Worm (Caenorhabditis elegans): Measurements from ENCODE around the gene Y57G7A.5.
A peak's percentile ranks its signal among the peaks of the same experiment; 100 is the strongest.

The Y57G7A.5 gene

DNA sequence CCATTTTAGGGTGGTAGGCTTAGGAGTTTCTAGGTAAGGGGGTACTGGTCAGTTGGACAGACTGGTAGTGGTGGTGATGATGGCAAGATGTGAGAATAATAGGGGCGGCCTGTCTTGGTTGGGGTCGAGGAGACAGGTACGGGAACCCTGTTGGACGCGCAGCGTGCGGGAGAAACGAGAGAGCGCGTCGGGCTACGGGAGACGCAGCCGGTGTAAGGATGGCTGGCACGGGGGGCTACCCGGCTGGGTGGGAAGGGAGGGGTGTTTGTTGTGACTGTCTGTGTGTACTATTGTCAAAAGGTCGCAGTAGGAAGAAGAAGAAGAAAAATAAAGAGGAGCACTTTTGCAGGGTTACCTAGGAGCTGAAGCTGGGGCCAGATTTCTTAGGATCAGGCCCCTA is 38.9 kb downstream of the Y57G7A.5 start (continued):
- no peak for TF ChIP-seq F26F4.8 (GFP tag; conservative IDR thresholded peaks at IDR 0.05)
- TF ChIP-seq Y5F2A.4 (GFP tag; optimal IDR thresholded peaks at IDR 0.05) = no peak
- no peak for TF ChIP-seq unc-62 (GFP tag; optimal IDR thresholded peaks at IDR 0.05 in 1 of 2)
- TF ChIP-seq unc-62 (tag; optimal IDR thresholded peaks at IDR 0.05) = no peak
- TF ChIP-seq egl-27 (tag; optimal IDR thresholded peaks at IDR 0.05) = no peak
- no peak for TF ChIP-seq lir-3 (tag; optimal IDR thresholded peaks at IDR 0.05)
- TF ChIP-seq snpc-4 (tag; optimal IDR thresholded peaks at IDR 0.05) = no peak
- no peak for TF ChIP-seq nhr-237 (tag; optimal IDR thresholded peaks at IDR 0.05)
- TF ChIP-seq mxl-3 (GFP tag; optimal IDR thresholded peaks at IDR 0.05) = peak; percentile 42
- no peak for TF ChIP-seq ceh-44 (GFP tag; IDR thresholded peaks at IDR 0.05)
- no peak for TF ChIP-seq daf-12 (tag; optimal IDR thresholded peaks at IDR 0.05)
- no peak for TF ChIP-seq daf-8 (GFP tag; IDR thresholded peaks at IDR 0.05)
- no peak for TF ChIP-seq dve-1 (tag; optimal IDR thresholded peaks at IDR 0.05; ENCODE audit: insufficient read depth)
- no peak for TF ChIP-seq rbr-2 (tag; optimal IDR thresholded peaks at IDR 0.05)
- no peak for TF ChIP-seq T26A8.4 (GFP tag; IDR thresholded peaks at IDR 0.05)
- peak; percentile 38 for TF ChIP-seq hlh-11 (tag; optimal IDR thresholded peaks at IDR 0.05)
- peak; percentile 43 for TF ChIP-seq hlh-30 (tag; optimal IDR thresholded peaks at IDR 0.05; ENCODE audit: insufficient read depth)
- TF ChIP-seq F44E2.7 (GFP tag; IDR thresholded peaks at IDR 0.05) = no peak
- no peak for TF ChIP-seq hif-1 (tag; optimal IDR thresholded peaks at IDR 0.05)
- TF ChIP-seq ces-1 (GFP tag; optimal IDR thresholded peaks at IDR 0.05) = no peak
- TF ChIP-seq lin-29 (GFP tag; IDR thresholded peaks at IDR 0.05) = no peak
- TF ChIP-seq lsy-2 (tag; optimal IDR thresholded peaks at IDR 0.05) = no peak
- TF ChIP-seq pha-4 (GFP tag; IDR thresholded peaks at IDR 0.05) = no peak
- TF ChIP-seq pha-4 (tag; optimal IDR thresholded peaks at IDR 0.05) = no peak
- TF ChIP-seq mep-1 (tag; optimal IDR thresholded peaks at IDR 0.05) = peak; percentile 7
- no peak for TF ChIP-seq set-16 (GFP tag; IDR thresholded peaks at IDR 0.05)
- TF ChIP-seq tra-1 (GFP tag; IDR thresholded peaks at IDR 0.05) = no peak
- TF ChIP-seq ZK337.2 (GFP tag; IDR thresholded peaks at IDR 0.05) = no peak
- TF ChIP-seq zip-2 (tag; optimal IDR thresholded peaks at IDR 0.05) = no peak
- TF ChIP-seq nhr-41 (GFP tag; IDR thresholded peaks at IDR 0.05) = no peak
- no peak for TF ChIP-seq lin-38 (GFP tag; IDR thresholded peaks at IDR 0.05)
- no peak for TF ChIP-seq spr-3 (GFP tag; optimal IDR thresholded peaks at IDR 0.05)
- TF ChIP-seq nhr-25 (tag; optimal IDR thresholded peaks at IDR 0.05; ENCODE audit: borderline replicate concordance, insufficient read depth) = no peak
- TF ChIP-seq nhr-10 (tag; optimal IDR thresholded peaks at IDR 0.05) = no peak
- no peak for TF ChIP-seq F10B5.3 (tag; optimal IDR thresholded peaks at IDR 0.05)
- no peak for TF ChIP-seq php-3 (GFP tag; IDR thresholded peaks at IDR 0.05)
- no peak for TF ChIP-seq skn-1 (tag; optimal IDR thresholded peaks at IDR 0.05)
- peak in 1 of 2 experiments; percentile 15 for TF ChIP-seq mdl-1 (tag; optimal IDR thresholded peaks at IDR 0.05)
- TF ChIP-seq pqm-1 (tag; optimal IDR thresholded peaks at IDR 0.05) = no peak
- no peak for TF ChIP-seq sdz-12 (GFP tag; optimal IDR thresholded peaks at IDR 0.05)
- TF ChIP-seq F37D6.2 (tag; optimal IDR thresholded peaks at IDR 0.05) = no peak

ce11 chrII:1236003-1236402 is 39.3 kb downstream of the Y57G7A.5 start:
- no peak for TF ChIP-seq nhr-41 (GFP tag; IDR thresholded peaks at IDR 0.05)
- TF ChIP-seq set-16 (GFP tag; IDR thresholded peaks at IDR 0.05) = peak; percentile 92

- TF ChIP-seq mep-1 (tag; optimal IDR thresholded peaks at IDR 0.05) (peak; percentile 6), madf-5 (GFP tag; IDR thresholded peaks at IDR 0.05) (no peak), hlh-11 (tag; optimal IDR thresholded peaks at IDR 0.05) (peak; percentile 5), tag-97 (GFP tag; IDR thresholded peaks at IDR 0.05) (no peak), nhr-76 (tag; optimal IDR thresholded peaks at IDR 0.05) (no peak), mes-2 (tag; optimal IDR thresholded peaks at IDR 0.05; ENCODE audit: poor library complexity, severe bottlenecking) (peak; percentile 8), madf-9 (GFP tag; conservative IDR thresholded peaks at IDR 0.05) (no peak)
Observed at ce11 chrII:1234971-1235370, 40.4 kb downstream of the Y57G7A.5 start.
